Worm (Caenorhabditis elegans): ENCODE measurements around the gene ucr-2.3.

Gene ucr-2.3

ce11 chrIII:901600-902250 is 22.1 kb downstream of the ucr-2.3 start:
- no peak for TF ChIP-seq mef-2 (tag; optimal IDR thresholded peaks at IDR 0.05)
- TF ChIP-seq nhr-47 (tag; optimal IDR thresholded peaks at IDR 0.05): peak; percentile 4
- no peak for TF ChIP-seq hpl-2 (GFP tag; optimal IDR thresholded peaks at IDR 0.05)
- TF ChIP-seq lin-13 (GFP tag; optimal IDR thresholded peaks at IDR 0.05): no peak
- TF ChIP-seq ceh-8 (GFP tag; optimal IDR thresholded peaks at IDR 0.05): no peak
- peak; percentile 6 for TF ChIP-seq nhr-20 (tag; optimal IDR thresholded peaks at IDR 0.05)
- TF ChIP-seq nhr-71 (tag; optimal IDR thresholded peaks at IDR 0.05): peak; percentile 36
- TF ChIP-seq xbp-1 (tag; optimal IDR thresholded peaks at IDR 0.05): no peak
- no peak for TF ChIP-seq unc-30 (tag; optimal IDR thresholded peaks at IDR 0.05)
- no peak for TF ChIP-seq nhr-237 (tag; optimal IDR thresholded peaks at IDR 0.05)
- TF ChIP-seq pag-3 (tag; optimal IDR thresholded peaks at IDR 0.05; ENCODE audit: borderline replicate concordance, insufficient read depth): no peak
- TF ChIP-seq ceh-63 (GFP tag; optimal IDR thresholded peaks at IDR 0.05): no peak
- no peak for TF ChIP-seq elt-2 (tag; optimal IDR thresholded peaks at IDR 0.05)
- TF ChIP-seq mep-1 (tag; optimal IDR thresholded peaks at IDR 0.05): no peak
- no peak for TF ChIP-seq nhr-77 (tag; optimal IDR thresholded peaks at IDR 0.05)
- no peak for TF ChIP-seq grh-1 (GFP tag; IDR thresholded peaks at IDR 0.05)
- no peak for TF ChIP-seq ets-5 (GFP tag; IDR thresholded peaks at IDR 0.05)
- TF ChIP-seq lin-14 (GFP tag; optimal IDR thresholded peaks at IDR 0.05): no peak
- no peak for TF ChIP-seq snpc-4 (tag; optimal IDR thresholded peaks at IDR 0.05)
- TF ChIP-seq lin-35 (GFP tag; optimal IDR thresholded peaks at IDR 0.05): peak; percentile 42 to 87
- TF ChIP-seq aha-1 (tag; optimal IDR thresholded peaks at IDR 0.05): no peak
- no peak for TF ChIP-seq ceh-88 (GFP tag; IDR thresholded peaks at IDR 0.05)
- no peak for TF ChIP-seq C34B4.2 (tag; optimal IDR thresholded peaks at IDR 0.05)
- TF ChIP-seq zip-4 (GFP tag; optimal IDR thresholded peaks at IDR 0.05): no peak
- no peak for TF ChIP-seq tbx-2 (tag; optimal IDR thresholded peaks at IDR 0.05)
- TF ChIP-seq vab-15 (tag; optimal IDR thresholded peaks at IDR 0.05): no peak
- TF ChIP-seq egl-27 (tag; optimal IDR thresholded peaks at IDR 0.05): no peak
- TF ChIP-seq nhr-11 (tag; optimal IDR thresholded peaks at IDR 0.05): no peak
- no peak for TF ChIP-seq lin-39 (tag; optimal IDR thresholded peaks at IDR 0.05)
- no peak for TF ChIP-seq swsn-7 (tag; optimal IDR thresholded peaks at IDR 0.05)
- TF ChIP-seq ama-1 (optimal IDR thresholded peaks at IDR 0.05): no peak
- no peak for TF ChIP-seq irx-1 (tag; optimal IDR thresholded peaks at IDR 0.05)
- no peak for TF ChIP-seq ztf-4 (tag; optimal IDR thresholded peaks at IDR 0.05)
- TF ChIP-seq skn-1 (tag; optimal IDR thresholded peaks at IDR 0.05): no peak
- TF ChIP-seq ceh-90 (tag; optimal IDR thresholded peaks at IDR 0.05): no peak
- no peak for TF ChIP-seq nhr-28 (tag; optimal IDR thresholded peaks at IDR 0.05)
- no peak for TF ChIP-seq unc-86 (tag; optimal IDR thresholded peaks at IDR 0.05)
- TF ChIP-seq rnt-1 (tag; optimal IDR thresholded peaks at IDR 0.05): no peak
- TF ChIP-seq ceh-82 (tag; optimal IDR thresholded peaks at IDR 0.05): no peak
- TF ChIP-seq mdl-1 (tag; optimal IDR thresholded peaks at IDR 0.05): no peak
- no peak for TF ChIP-seq sox-4 (tag; optimal IDR thresholded peaks at IDR 0.05)
- TF ChIP-seq alr-1 (tag; optimal IDR thresholded peaks at IDR 0.05; ENCODE audit: borderline replicate concordance): no peak
- TF ChIP-seq C16A3.4 (tag; optimal IDR thresholded peaks at IDR 0.05): peak; percentile 15
- TF ChIP-seq aly-2 (tag; optimal IDR thresholded peaks at IDR 0.05): no peak
- no peak for TF ChIP-seq zag-1 (tag; optimal IDR thresholded peaks at IDR 0.05)
- no peak for TF ChIP-seq lsy-2 (tag; optimal IDR thresholded peaks at IDR 0.05)
- TF ChIP-seq lir-3 (tag; optimal IDR thresholded peaks at IDR 0.05; ENCODE audit: poor library complexity): no peak
- TF ChIP-seq nhr-76 (tag; optimal IDR thresholded peaks at IDR 0.05): no peak
- TF ChIP-seq unc-98 (GFP tag; IDR thresholded peaks at IDR 0.05): no peak
- no peak for TF ChIP-seq ces-1 (GFP tag; optimal IDR thresholded peaks at IDR 0.05)
- no peak for TF ChIP-seq nhr-85 (tag)
- TF ChIP-seq lin-15B (tag; optimal IDR thresholded peaks at IDR 0.05): peak; percentile 42
- no peak for TF ChIP-seq isw-1 (GFP tag; IDR thresholded peaks at IDR 0.05)
- no peak for TF ChIP-seq nhr-19 (GFP tag; conservative IDR thresholded peaks at IDR 0.05)
